Worm (Caenorhabditis elegans) whole organism, L1 larva: Measurements from ENCODE around the gene T26E4.4.

Source experiments
- C16A3.4 ChIP-seq: fragments of 150-350 bp; optimal IDR thresholded peaks from 2 replicates; lab custom pipeline; 2014; ENCODE audit warnings: missing biosample characterization, missing genetic modification characterization
- C34B4.2 ChIP-seq: sonication (generic microtip); optimal IDR thresholded peaks from 2 replicates; lab custom pipeline; 2017; ENCODE audit warnings: mild to moderate bottlenecking, missing genetic modification characterization, missing compliant biosample characterization
- Y116A8C.19 ChIP-seq: sonication (generic microtip); optimal IDR thresholded peaks from 2 replicates; lab custom pipeline; 2016; ENCODE audit warnings: missing compliant biosample characterization, missing genetic modification characterization, borderline replicate concordance
- aha-1 ChIP-seq: fragments of 150-350 bp; optimal IDR thresholded peaks from 2 replicates; lab custom pipeline; 2014; ENCODE audit warnings: missing biosample characterization, missing genetic modification characterization
- alr-1 ChIP-seq: fragments of 200-800 bp; sonication (Bioruptor generic); optimal IDR thresholded peaks from 2 replicates; lab custom pipeline; 2018; ENCODE audit warnings: borderline replicate concordance, mild to moderate bottlenecking, missing genetic modification characterization, missing compliant biosample characterization
- aly-2 ChIP-seq: fragments of 150-350 bp; optimal IDR thresholded peaks from 2 replicates; lab custom pipeline; 2014; ENCODE audit warnings: missing biosample characterization, missing genetic modification characterization
- blmp-1 ChIP-seq: fragments of 150-350 bp; optimal IDR thresholded peaks from 2 replicates; lab custom pipeline; 2014; ENCODE audit warnings: missing biosample characterization, missing genetic modification characterization
- ceh-8 ChIP-seq: fragments of 200-800 bp; sonication (Bioruptor generic); optimal IDR thresholded peaks from 2 replicates; lab custom pipeline; 2018; ENCODE audit warnings: mild to moderate bottlenecking, missing genetic modification characterization, moderate library complexity, missing compliant biosample characterization
- ceh-90 ChIP-seq: sonication (generic microtip); optimal IDR thresholded peaks from 2 replicates; lab custom pipeline; 2016; ENCODE audit warnings: missing genetic modification characterization, missing compliant biosample characterization
- dsc-1 ChIP-seq: sonication (generic microtip); optimal IDR thresholded peaks from 2 replicates; lab custom pipeline; 2016; ENCODE audit warnings: mild to moderate bottlenecking, missing genetic modification characterization, missing compliant biosample characterization
- efl-3 ChIP-seq: fragments of 200-800 bp; sonication (Bioruptor generic); optimal IDR thresholded peaks from 2 replicates; lab custom pipeline; 2018; ENCODE audit warnings: mild to moderate bottlenecking, missing genetic modification characterization, missing compliant biosample characterization
- elt-3 ChIP-seq, 6 experiments: fragments of 150-350 bp in 1 of 6; sonication (generic microtip); optimal IDR thresholded peaks; 2 replicates each; lab custom pipeline; 2017 to 2018; ENCODE audit warnings: missing biosample characterization in 6 of 6, missing genetic modification characterization in 6 of 6, inconsistent platforms in 1 of 6
- ets-5 ChIP-seq: fragments of 200-800 bp; sonication (Bioruptor generic); IDR thresholded peaks from 2 replicates; pipeline ENCODE4 v1.3.6; 2022; ENCODE audit warnings: missing genetic modification characterization, missing compliant biosample characterization
- hlh-4 ChIP-seq: sonication (generic microtip); optimal IDR thresholded peaks from 2 replicates; lab custom pipeline; 2016; ENCODE audit warnings: mild to moderate bottlenecking, missing genetic modification characterization, missing compliant biosample characterization
- jun-1 ChIP-seq: fragments of 150-350 bp; optimal IDR thresholded peaks from 2 replicates; lab custom pipeline; 2014; ENCODE audit warnings: missing biosample characterization, missing genetic modification reagents, missing genetic modification characterization
- lin-14 ChIP-seq: fragments of 200-800 bp; sonication (Bioruptor generic); optimal IDR thresholded peaks from 2 replicates; lab custom pipeline; 2018; ENCODE audit warnings: mild to moderate bottlenecking, missing genetic modification characterization, moderate library complexity, missing compliant biosample characterization
- lin-15B ChIP-seq: fragments of 150-350 bp; sonication (generic microtip); optimal IDR thresholded peaks from 3 replicates; lab custom pipeline; 2014; ENCODE audit warnings: missing biosample characterization, missing genetic modification characterization
- lir-3 ChIP-seq: sonication (generic microtip); optimal IDR thresholded peaks from 2 replicates; lab custom pipeline; 2016; ENCODE audit warnings: mild to moderate bottlenecking, missing genetic modification characterization, moderate library complexity, missing compliant biosample characterization; ENCODE audit not compliant: poor library complexity
- mab-9 ChIP-seq: fragments of 200-800 bp; sonication (Bioruptor generic); IDR thresholded peaks from 2 replicates; pipeline ENCODE4 v1.3.6; 2022; ENCODE audit warnings: missing genetic modification reagents, missing genetic modification characterization, missing compliant biosample characterization
- mep-1 ChIP-seq: fragments of 150-350 bp; optimal IDR thresholded peaks from 2 replicates; lab custom pipeline; 2014; ENCODE audit warnings: missing biosample characterization, missing genetic modification characterization
- nhr-19 ChIP-seq: fragments of 200-800 bp; sonication (Bioruptor generic); conservative IDR thresholded peaks from 2 replicates; pipeline ENCODE4 v1.3.6; 2022; ENCODE audit warnings: missing genetic modification characterization, missing compliant biosample characterization
- nhr-237 ChIP-seq: fragments of 150-350 bp; optimal IDR thresholded peaks from 2 replicates; lab custom pipeline; 2014; ENCODE audit warnings: missing biosample characterization, missing genetic modification characterization
- nhr-85 ChIP-seq: sonication (generic microtip); peaks from one replicate; lab custom pipeline; 2016; ENCODE audit warnings: missing genetic modification characterization, inconsistent platforms, missing compliant biosample characterization
- nhr-90 ChIP-seq: sonication (generic microtip); optimal IDR thresholded peaks from 2 replicates; lab custom pipeline; 2016; ENCODE audit warnings: mild to moderate bottlenecking, missing genetic modification characterization, missing compliant biosample characterization; ENCODE audit not compliant: poor library complexity
- pqm-1 ChIP-seq: sonication (generic microtip); optimal IDR thresholded peaks from 3 replicates; lab custom pipeline; 2017; ENCODE audit warnings: missing biosample characterization, missing genetic modification characterization
- rnt-1 ChIP-seq: sonication (generic microtip); optimal IDR thresholded peaks from 2 replicates; lab custom pipeline; 2016; ENCODE audit warnings: mild to moderate bottlenecking, missing genetic modification characterization, moderate library complexity, missing compliant biosample characterization
- snpc-4 ChIP-seq: fragments of 150-350 bp; optimal IDR thresholded peaks from 2 replicates; lab custom pipeline; 2014; ENCODE audit warnings: missing biosample characterization, missing genetic modification characterization
- sox-4 ChIP-seq: sonication (generic microtip); optimal IDR thresholded peaks from 2 replicates; lab custom pipeline; 2016; ENCODE audit warnings: missing genetic modification characterization, missing compliant biosample characterization
- sup-37 ChIP-seq: fragments of 200-800 bp; sonication (Bioruptor generic); optimal IDR thresholded peaks from 2 replicates; lab custom pipeline; 2018; ENCODE audit warnings: mild to moderate bottlenecking, missing genetic modification characterization, missing compliant biosample characterization
- swsn-7 ChIP-seq: sonication (generic microtip); optimal IDR thresholded peaks from 2 replicates; lab custom pipeline; 2016; ENCODE audit warnings: missing genetic modification characterization, missing compliant biosample characterization
- tbx-2 ChIP-seq: sonication (generic microtip); optimal IDR thresholded peaks from 2 replicates; lab custom pipeline; 2016; ENCODE audit warnings: missing genetic modification characterization, missing compliant biosample characterization
- tlp-1 ChIP-seq: fragments of 150-350 bp; optimal IDR thresholded peaks from 2 replicates; lab custom pipeline; 2014; ENCODE audit warnings: missing biosample characterization, missing genetic modification characterization
- unc-30 ChIP-seq: sonication (generic microtip); optimal IDR thresholded peaks from 2 replicates; lab custom pipeline; 2017; ENCODE audit warnings: missing biosample characterization, missing genetic modification characterization
- xbp-1 ChIP-seq: sonication (generic microtip); optimal IDR thresholded peaks from 2 replicates; lab custom pipeline; 2016; ENCODE audit warnings: missing genetic modification characterization, missing compliant biosample characterization

The T26E4.4 gene

DNA sequence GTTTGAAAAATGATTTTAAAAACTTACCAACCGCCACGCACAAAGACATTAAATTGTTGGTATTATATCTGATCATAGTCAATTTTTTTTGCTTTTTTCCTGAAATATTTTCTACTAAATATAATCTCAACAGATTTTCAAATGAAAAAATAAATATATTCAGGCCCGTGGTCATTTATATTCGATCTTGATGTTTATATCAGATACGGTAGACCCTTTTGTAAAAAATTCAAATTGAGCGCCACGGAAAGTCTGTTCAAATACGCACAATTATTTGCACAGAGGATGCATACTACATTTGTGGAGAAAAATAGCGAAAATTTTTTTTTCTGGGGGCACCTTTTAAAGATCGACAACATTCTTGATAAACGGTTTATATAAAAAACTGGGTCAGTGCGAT, at the start of gene T26E4.4:
Gene T26E4.4 (minus strand): TSS at position 101 of the 400 bp plus-strand sequence.
- no peak for TF ChIP-seq xbp-1 (tag; lab: Kevin White, UChicago)
- no peak for TF ChIP-seq blmp-1 (tag; lab: Kevin White, UChicago)
- no peak for TF ChIP-seq tlp-1 (tag; lab: Kevin White, UChicago)
- no peak for TF ChIP-seq jun-1 (tag; lab: Kevin White, UChicago)
- TF ChIP-seq pqm-1 (tag; lab: Kevin White, UChicago) = no peak
- TF ChIP-seq ceh-90 (tag; lab: Kevin White, UChicago) = no peak
- TF ChIP-seq ets-5 (GFP tag; lab: Robert Waterston, UW) = no peak
- TF ChIP-seq sox-4 = no peak
- no peak for TF ChIP-seq nhr-19
- no peak for TF ChIP-seq C16A3.4 (tag; lab: Kevin White, UChicago)
- no peak for TF ChIP-seq mab-9
- no peak for TF ChIP-seq nhr-90 (tag; lab: Kevin White, UChicago)
- no peak for TF ChIP-seq ceh-8 (GFP tag; lab: Kevin White, UChicago)
- no peak for TF ChIP-seq sup-37 (GFP tag; lab: Kevin White, UChicago)
- TF ChIP-seq swsn-7 (tag; lab: Kevin White, UChicago) = no peak
- TF ChIP-seq lin-15B (tag; lab: Kevin White, UChicago) = no peak
- no peak for TF ChIP-seq dsc-1
- no peak for TF ChIP-seq lin-14

DNA sequence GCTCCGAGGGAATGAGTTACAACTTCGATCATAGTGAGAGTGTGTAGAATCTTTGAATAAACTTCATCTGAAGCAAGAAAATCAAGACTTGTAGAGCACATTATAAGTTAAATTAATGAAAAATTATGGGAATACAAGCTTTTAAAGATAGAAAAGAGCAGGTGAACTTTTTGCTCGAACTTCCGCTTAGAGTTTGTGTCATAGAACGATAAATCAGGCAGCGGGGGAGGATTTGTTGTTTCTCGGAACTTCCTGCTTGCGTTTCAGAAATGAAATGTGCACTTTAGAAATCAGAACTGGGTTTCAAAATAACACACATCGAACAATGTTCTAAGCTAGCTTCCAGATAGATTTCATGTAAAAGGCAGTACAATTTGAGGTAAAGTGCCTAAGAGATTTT, 48.8 kb upstream of the T26E4.4 start, which contains the start of gene srh-149:
Gene srh-149 (minus strand): TSS at position 101 of the 400 bp plus-strand sequence.
- TF ChIP-seq hlh-4 (tag; lab: Kevin White, UChicago) = peak; percentile 50
- TF ChIP-seq Y116A8C.19 (tag; lab: Kevin White, UChicago) = no peak

DNA sequence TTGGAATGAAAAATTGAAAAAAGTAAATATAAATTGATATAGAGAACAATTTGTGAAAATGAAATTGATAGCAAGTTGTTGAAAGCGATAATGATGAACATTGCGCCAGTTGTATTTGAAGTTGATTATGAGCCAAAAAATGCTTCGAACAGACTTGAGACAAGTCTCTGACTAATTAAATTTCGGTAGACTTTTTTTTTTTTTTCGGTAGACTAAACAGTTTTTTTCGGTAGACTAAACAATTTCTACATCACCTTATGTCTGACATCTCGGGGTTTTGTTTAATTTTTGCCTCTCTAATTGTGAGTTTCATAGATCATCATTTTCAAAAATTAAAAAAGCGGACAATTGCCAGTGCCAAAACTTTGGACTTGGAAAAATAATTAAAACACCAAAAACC, 41.3 kb upstream of the T26E4.4 start, which contains the start of gene srbc-54:
Gene srbc-54 (minus strand): TSS at position 101 of the 400 bp plus-strand sequence.
- TF ChIP-seq tbx-2 (tag; lab: Kevin White, UChicago) (no peak), unc-30 (tag; lab: Kevin White, UChicago) (no peak), nhr-237 (tag; lab: Kevin White, UChicago) (no peak), C34B4.2 (tag; lab: Kevin White, UChicago) (no peak), mep-1 (tag; lab: Kevin White, UChicago) (no peak), alr-1 (tag; lab: Kevin White, UChicago) (no peak), hlh-4 (tag; lab: Kevin White, UChicago) (no peak), rnt-1 (tag; lab: Kevin White, UChicago) (no peak), efl-3 (GFP tag; lab: Kevin White, UChicago) (no peak)

DNA sequence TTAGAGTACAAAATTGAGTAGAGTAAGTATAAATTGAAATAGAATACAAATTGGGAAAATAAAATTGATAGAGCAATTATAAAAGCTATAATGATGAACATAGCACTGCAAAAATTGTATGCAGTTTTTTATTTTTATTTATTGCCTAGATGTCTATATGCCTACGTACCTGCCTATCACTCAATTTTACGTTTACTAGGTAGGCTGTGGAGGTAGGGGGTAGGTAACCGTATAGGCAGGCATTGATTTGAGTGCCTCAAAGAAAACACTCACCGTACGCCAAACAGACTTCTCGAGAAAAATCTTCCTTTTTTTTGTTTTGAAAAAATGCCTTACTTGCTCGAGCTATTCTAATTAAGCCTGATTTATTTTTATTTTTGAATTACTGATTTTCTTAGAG, 39.3 kb upstream of the T26E4.4 start, which contains the start of gene srbc-56:
Gene srbc-56 (minus strand): TSS at position 101 of the 400 bp plus-strand sequence.
- TF ChIP-seq aha-1 (tag; lab: Kevin White, UChicago) (no peak), snpc-4 (no peak), lir-3 (tag; lab: Kevin White, UChicago) (no peak), ceh-90 (tag; lab: Kevin White, UChicago) (no peak)

DNA sequence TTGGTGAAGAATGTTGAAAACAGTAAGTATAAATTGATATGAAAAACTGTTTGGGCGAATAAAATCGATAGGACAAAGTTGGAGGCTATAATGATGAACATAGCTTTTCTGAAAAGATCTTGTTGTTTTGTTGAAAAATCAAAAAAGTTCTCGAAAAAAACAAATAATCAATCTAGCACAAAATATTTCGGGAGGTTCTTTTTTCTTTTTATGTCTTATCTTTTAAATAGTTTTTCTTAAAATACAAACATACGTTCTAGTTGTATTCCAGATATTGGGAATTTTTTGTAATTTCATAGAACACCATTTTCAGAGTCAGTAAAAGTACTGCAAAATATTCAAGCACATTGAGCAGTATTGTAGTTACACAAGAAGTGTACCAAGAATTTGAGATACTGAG, 37.6 kb upstream of the T26E4.4 start, which contains the start of gene srbc-55:
Gene srbc-55 (minus strand): TSS at position 101 of the 400 bp plus-strand sequence.
- TF ChIP-seq aly-2 (tag; lab: Kevin White, UChicago) (no peak), elt-3 (tag; optimal IDR thresholded peaks at IDR 0.05; lab: Kevin White, UChicago) (no peak), nhr-85 (tag; lab: Kevin White, UChicago) (no peak)
